Fruit fly (Drosophila melanogaster): Measurements from ENCODE around the gene RpS28a.

RpS28a gene

DNA sequence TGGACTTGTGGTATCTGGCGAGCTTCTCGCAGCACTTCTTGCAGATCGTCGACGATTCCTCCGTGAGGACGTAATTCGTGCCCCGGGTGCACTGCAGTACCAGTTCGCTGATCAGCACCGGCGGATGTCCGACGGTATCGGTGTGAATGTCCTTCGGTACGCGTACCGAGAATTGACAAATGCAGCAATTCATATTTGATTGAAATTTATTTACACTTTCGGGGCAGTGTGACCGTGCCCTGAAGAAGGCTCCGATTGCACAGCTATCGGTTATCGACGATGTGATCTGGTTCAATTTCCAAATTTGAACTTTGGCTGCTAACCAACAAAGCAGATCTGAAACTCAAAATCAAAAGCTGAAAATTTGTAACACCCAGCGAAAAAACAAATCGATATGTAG lies 14.2 kb upstream of the RpS28a start, which contains the start of gene ZIPIC:
ZIPIC (minus strand) TSS at position 262 of the 400 bp plus-strand sequence.
- TF ChIP-seq Dll (optimal IDR thresholded peaks at IDR 0.05): no peak
- TF ChIP-seq EcR (GFP tag; optimal IDR thresholded peaks at IDR 0.05): no peak
- no peak for TF ChIP-seq CG8478 (optimal IDR thresholded peaks at IDR 0.05)
- no peak for TF ChIP-seq psq (optimal IDR thresholded peaks at IDR 0.05)
- TF ChIP-seq pan (optimal IDR thresholded peaks at IDR 0.05): no peak
- no peak for TF ChIP-seq usp (GFP tag; optimal IDR thresholded peaks at IDR 0.05)

DNA sequence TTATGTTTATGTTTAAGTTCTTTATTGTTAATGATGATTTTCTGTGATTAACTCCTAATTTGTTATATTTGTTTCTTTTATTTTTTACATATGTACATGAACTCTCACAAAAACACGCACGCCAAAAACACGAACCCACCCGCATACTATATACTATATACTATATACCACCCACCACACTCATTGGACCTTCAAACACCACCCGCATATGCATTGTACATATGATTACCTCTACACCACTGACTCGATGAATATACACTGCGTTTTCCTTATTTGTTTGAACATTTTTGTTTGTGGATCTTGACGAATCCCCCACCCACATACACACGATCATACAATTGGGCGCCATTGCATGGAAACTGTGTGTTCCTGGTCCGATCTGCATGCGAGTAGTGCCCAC lies 9.8 kb upstream of the RpS28a start:
- TF ChIP-seq EcR (GFP tag; optimal IDR thresholded peaks at IDR 0.05) (no peak), CG8478 (optimal IDR thresholded peaks at IDR 0.05) (no peak), pan (optimal IDR thresholded peaks at IDR 0.05) (no peak), Dll (optimal IDR thresholded peaks at IDR 0.05) (no peak), usp (GFP tag; optimal IDR thresholded peaks at IDR 0.05) (no peak), psq (optimal IDR thresholded peaks at IDR 0.05) (no peak)

DNA sequence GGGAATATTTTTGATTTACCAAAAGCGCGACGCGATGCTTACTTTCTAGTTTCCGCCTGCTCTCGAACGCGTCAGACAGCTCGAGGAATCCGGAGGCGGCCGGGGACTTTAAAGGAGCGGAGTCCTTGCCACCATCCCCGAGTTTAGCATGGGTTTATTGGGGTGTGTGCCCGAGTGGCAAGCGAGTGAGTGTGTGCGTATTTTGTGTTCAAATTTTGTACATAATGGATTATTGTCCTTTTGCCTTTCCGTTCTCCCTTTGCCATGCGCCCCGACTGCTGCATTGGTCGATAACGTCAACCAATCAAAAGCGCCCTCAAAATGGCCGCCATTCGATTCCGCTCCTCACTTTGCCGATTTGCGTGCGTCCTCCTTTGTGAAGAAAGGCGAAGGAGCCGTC lies 7.6 kb upstream of the RpS28a start:
- TF ChIP-seq psq (optimal IDR thresholded peaks at IDR 0.05) (no peak), Dll (optimal IDR thresholded peaks at IDR 0.05) (no peak), CG8478 (optimal IDR thresholded peaks at IDR 0.05) (no peak), pan (optimal IDR thresholded peaks at IDR 0.05) (no peak), usp (GFP tag; optimal IDR thresholded peaks at IDR 0.05) (no peak), EcR (GFP tag; optimal IDR thresholded peaks at IDR 0.05) (no peak)

DNA sequence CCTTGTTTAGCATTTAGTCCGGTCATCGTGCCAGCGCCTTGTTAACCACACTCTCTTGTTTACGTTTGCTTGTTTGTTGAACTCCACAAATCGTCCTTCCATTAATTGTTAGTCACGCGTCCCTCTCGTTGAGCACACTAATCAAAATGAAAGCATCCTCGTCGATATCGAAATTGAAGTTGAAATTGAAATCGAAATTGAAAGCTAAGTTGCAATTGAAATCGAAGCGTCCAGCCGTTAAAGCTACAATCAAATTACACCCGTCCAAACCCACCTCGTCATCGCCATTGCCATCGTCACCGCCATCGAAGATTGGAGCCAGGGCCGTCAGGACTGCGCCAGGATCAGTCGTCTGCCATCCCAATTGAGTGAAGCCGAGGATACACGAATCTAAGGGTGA lies 997 bp upstream of the RpS28a start:
- TF ChIP-seq pan (optimal IDR thresholded peaks at IDR 0.05): no peak
- no peak for TF ChIP-seq usp (GFP tag; optimal IDR thresholded peaks at IDR 0.05)
- no peak for TF ChIP-seq EcR (GFP tag; optimal IDR thresholded peaks at IDR 0.05)
- no peak for TF ChIP-seq psq (optimal IDR thresholded peaks at IDR 0.05)
- TF ChIP-seq Dll (optimal IDR thresholded peaks at IDR 0.05): no peak
- no peak for TF ChIP-seq CG8478 (optimal IDR thresholded peaks at IDR 0.05)

DNA sequence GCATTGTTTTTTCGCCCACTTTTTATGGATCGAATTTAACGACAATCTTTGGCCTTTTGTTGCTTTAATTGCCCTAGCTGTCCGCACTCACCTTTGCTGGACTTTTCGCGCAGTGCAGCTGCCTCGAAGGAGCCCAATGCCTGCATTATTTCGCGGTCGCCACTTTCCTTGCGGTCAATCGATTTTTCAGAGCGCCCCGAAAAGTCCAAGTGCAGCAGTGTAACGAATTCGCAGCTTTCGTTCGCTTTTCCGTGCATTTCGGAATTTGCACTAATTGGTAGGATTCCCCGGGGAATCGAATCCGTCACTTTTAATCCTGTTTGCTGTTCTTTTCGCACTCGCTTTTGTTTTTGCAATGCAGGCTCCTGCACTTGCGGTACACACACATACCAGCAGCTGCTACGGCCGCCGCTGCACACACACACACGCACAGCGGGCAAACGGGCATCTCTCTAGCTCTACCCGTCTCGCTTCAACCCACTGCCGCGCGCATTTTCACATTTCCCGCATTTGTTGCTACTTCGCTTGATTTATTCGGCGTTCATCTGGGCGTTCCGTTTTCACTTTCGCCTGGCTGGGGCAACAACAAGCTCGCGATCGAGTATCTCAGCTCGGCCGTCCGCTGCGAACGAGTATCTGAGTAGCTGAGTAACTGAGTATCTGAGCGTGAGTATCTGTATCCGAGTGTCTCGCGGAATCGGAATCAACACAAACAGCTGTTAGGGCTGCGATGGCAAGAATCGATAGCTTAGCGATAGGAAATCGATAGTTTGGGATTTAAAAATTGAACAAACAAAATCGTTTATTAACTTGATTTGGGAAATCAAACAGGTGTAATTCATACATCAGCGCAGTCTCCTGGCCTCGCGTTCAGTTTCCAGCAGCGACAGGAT lies 643 bp downstream of the RpS28a start, which contains the start of gene Mgat2:
Mgat2 (minus strand) TSS at position 663 of the 893 bp plus-strand sequence.
- TF ChIP-seq CG8478 (optimal IDR thresholded peaks at IDR 0.05) (no peak), usp (GFP tag; optimal IDR thresholded peaks at IDR 0.05) (no peak), EcR (GFP tag; optimal IDR thresholded peaks at IDR 0.05) (no peak), psq (optimal IDR thresholded peaks at IDR 0.05) (no peak), Dll (optimal IDR thresholded peaks at IDR 0.05) (no peak), pan (optimal IDR thresholded peaks at IDR 0.05) (no peak)

DNA sequence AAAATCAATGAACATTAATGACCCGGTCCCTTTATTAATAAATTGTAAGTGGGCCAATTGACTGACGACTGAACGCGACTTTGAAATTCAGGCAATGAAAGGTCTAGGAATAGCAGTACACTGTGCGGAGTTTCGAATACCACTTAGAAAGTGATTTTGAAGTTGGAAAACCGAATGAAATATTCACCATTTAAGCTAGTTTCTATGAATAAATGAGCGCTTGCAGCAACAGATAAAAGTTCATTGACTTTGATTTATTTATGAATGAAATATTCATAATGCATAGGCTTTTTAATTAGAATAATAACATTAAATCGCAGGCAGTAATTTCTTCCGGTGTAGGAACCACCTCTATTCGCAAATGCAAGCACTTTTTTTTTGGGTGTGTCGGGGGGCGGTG lies 1.4 kb downstream of the RpS28a start:
- TF ChIP-seq CG8478 (optimal IDR thresholded peaks at IDR 0.05): no peak
- TF ChIP-seq pan (optimal IDR thresholded peaks at IDR 0.05): no peak
- no peak for TF ChIP-seq psq (optimal IDR thresholded peaks at IDR 0.05)
- no peak for TF ChIP-seq Dll (optimal IDR thresholded peaks at IDR 0.05)
- TF ChIP-seq usp (GFP tag; optimal IDR thresholded peaks at IDR 0.05): no peak
- no peak for TF ChIP-seq EcR (GFP tag; optimal IDR thresholded peaks at IDR 0.05)

DNA sequence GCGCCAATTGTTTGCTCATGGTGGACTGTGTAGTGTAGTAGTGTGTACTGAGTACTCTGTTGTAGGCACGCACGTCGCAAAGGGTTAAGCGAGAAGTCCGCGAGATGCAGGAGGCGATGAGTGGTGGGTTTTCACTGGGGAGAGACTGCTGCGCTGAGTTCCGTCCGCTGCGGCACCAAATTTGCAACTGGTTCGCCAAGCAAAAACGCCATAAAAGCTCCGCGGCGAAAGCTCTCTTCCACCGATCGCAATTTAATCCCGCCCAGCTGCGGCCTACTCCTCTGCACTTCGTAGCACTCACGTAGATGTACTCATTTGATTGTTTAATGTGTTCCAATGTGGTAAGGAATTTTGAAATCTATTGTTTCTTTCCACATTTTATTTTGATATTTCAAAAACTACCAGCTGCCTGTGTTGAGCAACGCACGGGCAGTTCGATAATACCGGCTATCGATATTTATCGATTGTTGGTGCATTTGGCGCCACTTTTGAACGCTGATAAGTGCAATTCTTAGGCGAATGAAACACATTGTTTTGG lies 7.4 kb downstream of the RpS28a start, which contains the start of gene CG7920:
CG7920 (minus strand) TSS at position 308 of the 538 bp plus-strand sequence.
- no peak for TF ChIP-seq pan (optimal IDR thresholded peaks at IDR 0.05)
- no peak for TF ChIP-seq EcR (GFP tag; optimal IDR thresholded peaks at IDR 0.05)
- no peak for TF ChIP-seq CG8478 (optimal IDR thresholded peaks at IDR 0.05)
- TF ChIP-seq psq (optimal IDR thresholded peaks at IDR 0.05): no peak

DNA sequence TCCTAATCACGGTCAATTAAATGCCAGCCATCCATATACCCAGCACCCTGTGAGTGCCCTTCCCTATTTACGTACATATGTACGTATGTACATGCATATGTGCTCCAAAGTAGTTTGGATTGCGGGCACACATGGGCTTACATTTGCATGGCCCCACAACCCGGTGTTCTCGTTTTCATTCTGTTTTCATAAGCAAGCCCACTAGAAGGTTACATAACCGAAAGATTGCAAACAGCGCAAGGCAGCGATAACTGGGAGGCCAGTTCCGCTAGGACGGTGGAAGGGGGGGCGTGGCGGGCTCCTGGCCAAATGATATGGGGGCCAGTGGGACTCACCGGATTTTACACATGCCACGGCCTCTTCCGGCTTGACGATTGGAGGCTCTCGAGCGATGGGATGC lies 8.0 kb downstream of the RpS28a start:
- TF ChIP-seq pan (optimal IDR thresholded peaks at IDR 0.05) (no peak), psq (optimal IDR thresholded peaks at IDR 0.05) (no peak), Dll (optimal IDR thresholded peaks at IDR 0.05) (no peak)

DNA sequence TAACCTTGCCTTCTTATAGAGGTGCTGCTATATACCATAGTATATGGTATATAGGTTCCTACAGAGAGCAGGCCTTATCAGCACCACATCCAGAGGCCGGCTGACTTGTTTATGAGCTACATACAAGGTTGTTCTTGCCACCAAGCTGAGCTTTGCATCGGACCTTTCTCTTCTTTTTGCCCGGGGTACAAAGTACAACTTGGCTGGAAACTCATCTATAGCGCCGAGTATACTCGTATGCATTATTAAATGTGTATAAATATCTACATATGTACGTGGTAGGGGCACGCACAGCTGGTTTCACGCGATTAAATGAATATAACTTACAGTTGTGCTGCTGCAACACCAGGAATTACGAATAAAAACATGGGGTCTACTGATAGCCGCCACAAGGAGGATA lies 8.5 kb downstream of the RpS28a start:
- no peak for TF ChIP-seq usp (GFP tag; optimal IDR thresholded peaks at IDR 0.05)
- TF ChIP-seq CG8478 (optimal IDR thresholded peaks at IDR 0.05): no peak
- TF ChIP-seq EcR (GFP tag; optimal IDR thresholded peaks at IDR 0.05): no peak
- TF ChIP-seq psq (optimal IDR thresholded peaks at IDR 0.05): no peak
- no peak for TF ChIP-seq pan (optimal IDR thresholded peaks at IDR 0.05)
- no peak for TF ChIP-seq Dll (optimal IDR thresholded peaks at IDR 0.05)

DNA sequence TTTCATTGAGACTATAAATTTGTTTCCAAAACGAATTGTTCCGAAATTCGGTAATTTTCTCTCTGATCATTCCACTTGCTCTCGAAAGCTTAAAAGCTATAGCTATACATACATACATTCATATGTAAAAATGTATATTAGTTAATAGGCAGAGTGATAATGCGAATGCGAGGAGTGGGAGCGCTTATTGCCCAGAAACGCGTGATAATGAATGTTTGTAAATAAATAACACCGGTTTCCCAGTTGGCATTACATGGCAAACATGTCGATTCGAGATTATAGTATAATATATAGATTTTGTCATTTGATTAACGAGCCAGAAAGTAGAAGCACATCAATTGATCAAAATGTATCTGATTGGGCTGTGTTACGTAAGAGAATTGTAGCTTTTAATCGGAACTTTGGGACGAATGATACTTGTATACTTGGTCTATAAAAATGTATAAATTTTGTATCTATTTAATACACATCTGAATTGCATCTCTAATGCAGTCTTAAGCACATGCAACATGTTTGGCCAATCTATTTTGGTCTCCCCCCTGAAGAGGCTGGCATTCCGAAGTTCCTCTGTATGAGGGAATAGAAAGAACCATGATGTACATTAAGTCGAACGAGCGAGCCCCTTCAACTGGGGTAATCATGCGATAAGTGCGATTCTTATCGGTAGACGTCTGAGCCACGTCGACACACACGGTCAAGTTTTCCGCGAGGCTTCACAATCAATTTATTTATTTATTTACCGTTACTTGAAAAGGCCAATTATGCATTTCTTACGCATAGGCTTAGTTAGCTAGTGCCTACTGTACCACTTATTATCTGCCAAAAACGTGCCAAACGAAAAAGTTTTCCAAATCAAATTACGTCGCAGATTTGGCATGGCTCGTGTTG lies 9.6 kb downstream of the RpS28a start:
- TF ChIP-seq CG8478 (optimal IDR thresholded peaks at IDR 0.05): no peak
- TF ChIP-seq usp (GFP tag; optimal IDR thresholded peaks at IDR 0.05): no peak
- TF ChIP-seq EcR (GFP tag; optimal IDR thresholded peaks at IDR 0.05): no peak
- TF ChIP-seq Dll (optimal IDR thresholded peaks at IDR 0.05): no peak
- TF ChIP-seq pan (optimal IDR thresholded peaks at IDR 0.05): no peak
- TF ChIP-seq psq (optimal IDR thresholded peaks at IDR 0.05): no peak

DNA sequence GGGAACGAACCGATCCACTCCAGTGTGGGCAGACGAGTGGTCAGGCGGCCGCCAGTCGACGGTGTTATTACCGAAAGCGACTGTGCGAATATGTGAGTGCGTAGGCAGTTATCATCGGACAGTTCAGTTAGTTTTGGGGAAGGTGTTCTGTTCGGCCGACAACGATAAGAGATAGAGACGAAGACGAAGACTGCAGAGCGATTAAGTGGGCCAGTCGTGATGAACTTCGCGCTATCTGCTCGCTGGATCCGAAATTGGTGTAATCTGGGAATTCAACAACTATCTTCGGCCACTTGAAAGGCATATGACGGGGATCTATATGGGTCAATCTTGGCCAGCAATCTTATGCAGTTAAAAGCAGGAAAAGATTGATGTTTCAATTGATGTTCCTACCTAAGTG lies 13.3 kb downstream of the RpS28a start, which contains the start of gene CG7912:
CG7912 (minus strand) TSS at position 17 of the 400 bp plus-strand sequence.
- TF ChIP-seq Dll (optimal IDR thresholded peaks at IDR 0.05) (no peak), CG8478 (optimal IDR thresholded peaks at IDR 0.05) (no peak), psq (optimal IDR thresholded peaks at IDR 0.05) (no peak), usp (GFP tag; optimal IDR thresholded peaks at IDR 0.05) (no peak)

Data from whole organism.